Worm (Caenorhabditis elegans): ENCODE data around the gene F57A10.4.

The F57A10.4 gene

ce11 chrV:15726610-15727009 lies 42.6 kb upstream of the F57A10.4 start, which contains the start of the genes irld-57 and sfxn-1.3:
TSS of gene irld-57 (minus strand) at chrV:15726710.
TSS of gene sfxn-1.3 (plus strand) at chrV:15726841.
- TF ChIP-seq sox-2 (GFP tag; IDR thresholded peaks at IDR 0.05), result no peak
- no peak for TF ChIP-seq syd-9 (tag; optimal IDR thresholded peaks at IDR 0.05)
- TF ChIP-seq ceh-9 (tag; optimal IDR thresholded peaks at IDR 0.05), result no peak
- no peak for TF ChIP-seq ceh-34 (tag; optimal IDR thresholded peaks at IDR 0.05)
- TF ChIP-seq ahr-1 (tag; optimal IDR thresholded peaks at IDR 0.05), result no peak
- no peak for TF ChIP-seq pax-1 (tag; optimal IDR thresholded peaks at IDR 0.05)
- TF ChIP-seq ceh-31 (tag; optimal IDR thresholded peaks at IDR 0.05), result no peak
- no peak for TF ChIP-seq ceh-14 (tag; optimal IDR thresholded peaks at IDR 0.05)
- TF ChIP-seq tbx-7 (tag; optimal IDR thresholded peaks at IDR 0.05), result no peak

- TF ChIP-seq lin-11 (tag; optimal IDR thresholded peaks at IDR 0.05), result no peak
- TF ChIP-seq fkh-10 (GFP tag; optimal IDR thresholded peaks at IDR 0.05), result no peak
- TF ChIP-seq C38D4.7 (GFP tag; optimal IDR thresholded peaks at IDR 0.05), result no peak
- TF ChIP-seq dve-1 (tag; optimal IDR thresholded peaks at IDR 0.05), result no peak
- TF ChIP-seq nhr-232 (tag; optimal IDR thresholded peaks at IDR 0.05), result no peak
- TF ChIP-seq pha-4 (tag; optimal IDR thresholded peaks at IDR 0.05), result no peak
- TF ChIP-seq elt-2 (tag; optimal IDR thresholded peaks at IDR 0.05), result no peak
- no peak for TF ChIP-seq ceh-34 (tag; optimal IDR thresholded peaks at IDR 0.05)
- no peak for TF ChIP-seq sox-2 (GFP tag; IDR thresholded peaks at IDR 0.05)
- TF ChIP-seq hlh-30 (tag; optimal IDR thresholded peaks at IDR 0.05; ENCODE audit: insufficient read depth), result no peak
- no peak for TF ChIP-seq ceh-22 (tag; optimal IDR thresholded peaks at IDR 0.05)
- TF ChIP-seq T23F11.4 (GFP tag; optimal IDR thresholded peaks at IDR 0.05), result no peak
- TF ChIP-seq ceh-31 (tag; optimal IDR thresholded peaks at IDR 0.05), result no peak
- TF ChIP-seq unc-55 (GFP tag; optimal IDR thresholded peaks at IDR 0.05), result no peak
- TF ChIP-seq fkh-6 (tag; optimal IDR thresholded peaks at IDR 0.05), result no peak
- no peak for TF ChIP-seq mec-3 (tag; optimal IDR thresholded peaks at IDR 0.05; ENCODE audit: borderline replicate concordance)
- TF ChIP-seq K02D7.2 (tag; optimal IDR thresholded peaks at IDR 0.05), result no peak
- no peak for TF ChIP-seq ceh-30 (tag; optimal IDR thresholded peaks at IDR 0.05)
- TF ChIP-seq che-1 (tag; optimal IDR thresholded peaks at IDR 0.05), result no peak
Measured at ce11 chrV:15730459-15730858, 38.8 kb upstream of the F57A10.4 start, which contains the start of gene Y6E2A.10. TSS of gene Y6E2A.10 (minus strand) at chrV:15730559.

DNA sequence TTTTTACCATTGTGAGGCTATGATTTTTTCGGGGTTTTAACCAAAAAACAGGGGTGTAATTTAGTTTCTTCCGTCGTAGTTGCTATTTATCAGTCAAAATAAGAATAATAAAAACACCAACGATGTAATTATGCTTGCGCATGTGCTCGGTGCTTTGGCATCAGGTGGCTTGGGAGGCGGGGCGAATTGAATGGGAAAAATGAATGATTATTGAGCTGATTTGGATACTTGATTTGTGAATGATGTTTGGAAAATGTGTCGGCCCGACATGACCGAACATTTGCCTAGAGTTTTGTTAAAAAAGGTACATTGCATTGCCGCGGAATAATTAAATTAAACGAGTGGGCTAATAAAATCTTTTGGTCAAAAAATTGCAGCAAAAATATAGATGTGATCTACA lies 37.0 kb upstream of the F57A10.4 start, which contains the start of gene str-38:
Gene str-38, minus strand, starts transcription at position 101 of the 400 bp plus-strand sequence.
- TF ChIP-seq unc-42 (tag; optimal IDR thresholded peaks at IDR 0.05) (no peak), ceh-6 (GFP tag; optimal IDR thresholded peaks at IDR 0.05) (no peak), T23F11.4 (GFP tag; optimal IDR thresholded peaks at IDR 0.05) (no peak), pqm-1 (tag; optimal IDR thresholded peaks at IDR 0.05) (no peak), pat-9 (tag; optimal IDR thresholded peaks at IDR 0.05) (no peak), gmeb-2 (tag; optimal IDR thresholded peaks at IDR 0.05) (no peak), npax-4 (tag; optimal IDR thresholded peaks at IDR 0.05) (no peak), rnt-1 (tag; optimal IDR thresholded peaks at IDR 0.05) (no peak), ceh-48 (tag; optimal IDR thresholded peaks at IDR 0.05) (no peak), ceh-14 (tag; optimal IDR thresholded peaks at IDR 0.05) (no peak), hlh-8 (tag; optimal IDR thresholded peaks at IDR 0.05) (no peak)

ce11 chrV:15733020-15733419 lies 36.2 kb upstream of the F57A10.4 start:
- no peak for TF ChIP-seq madf-2 (tag; optimal IDR thresholded peaks at IDR 0.05)
- no peak for TF ChIP-seq ceh-34 (tag; optimal IDR thresholded peaks at IDR 0.05)
- TF ChIP-seq odd-2 (tag; optimal IDR thresholded peaks at IDR 0.05), result no peak
- no peak for TF ChIP-seq mec-3 (tag; optimal IDR thresholded peaks at IDR 0.05; ENCODE audit: borderline replicate concordance)
- TF ChIP-seq lim-6 (tag; optimal IDR thresholded peaks at IDR 0.05), result no peak
- no peak for TF ChIP-seq F13H6.1 (tag; optimal IDR thresholded peaks at IDR 0.05)
- no peak for TF ChIP-seq ceh-30 (tag; optimal IDR thresholded peaks at IDR 0.05)
- TF ChIP-seq ref-2 (tag; optimal IDR thresholded peaks at IDR 0.05), result no peak
- TF ChIP-seq elt-2 (tag; optimal IDR thresholded peaks at IDR 0.05), result no peak
- no peak for TF ChIP-seq ceh-31 (tag; optimal IDR thresholded peaks at IDR 0.05)
- TF ChIP-seq ceh-48 (tag; optimal IDR thresholded peaks at IDR 0.05), result no peak
- no peak for TF ChIP-seq unc-55 (GFP tag; optimal IDR thresholded peaks at IDR 0.05)
